Worm (Caenorhabditis elegans) whole organism, young adult: Measurements from ENCODE around the gene lido-17.

Experiments used
- F57C9.4 ChIP-seq: sonication (generic microtip); optimal IDR thresholded peaks from 2 replicates; lab custom pipeline; 2017; ENCODE audit warnings: mild to moderate bottlenecking, missing genetic modification characterization, missing compliant biosample characterization
- K12H6.12 ChIP-seq: fragments of 200-800 bp; sonication (Bioruptor generic); optimal IDR thresholded peaks from 2 replicates; lab custom pipeline; 2018; ENCODE audit warnings: mild to moderate bottlenecking, missing genetic modification characterization, missing compliant biosample characterization
- lsy-27 ChIP-seq: sonication (generic microtip); optimal IDR thresholded peaks from 2 replicates; lab custom pipeline; 2017; ENCODE audit warnings: missing genetic modification characterization, mild to moderate bottlenecking, missing compliant biosample characterization, antibody characterized with exemption, missing genotype, borderline replicate concordance; ENCODE audit not compliant: insufficient read depth
- pbrm-1 ChIP-seq: fragments of 200-800 bp; sonication (Bioruptor generic); IDR thresholded peaks from 2 replicates; pipeline ENCODE4 v1.3.6; 2022; ENCODE audit warnings: missing genetic modification reagents, missing genetic modification characterization, missing compliant biosample characterization
- unc-130 ChIP-seq: sonication (generic microtip); optimal IDR thresholded peaks from 2 replicates; lab custom pipeline; 2016; ENCODE audit warnings: missing genetic modification reagents, missing genetic modification characterization, missing compliant biosample characterization

DNA sequence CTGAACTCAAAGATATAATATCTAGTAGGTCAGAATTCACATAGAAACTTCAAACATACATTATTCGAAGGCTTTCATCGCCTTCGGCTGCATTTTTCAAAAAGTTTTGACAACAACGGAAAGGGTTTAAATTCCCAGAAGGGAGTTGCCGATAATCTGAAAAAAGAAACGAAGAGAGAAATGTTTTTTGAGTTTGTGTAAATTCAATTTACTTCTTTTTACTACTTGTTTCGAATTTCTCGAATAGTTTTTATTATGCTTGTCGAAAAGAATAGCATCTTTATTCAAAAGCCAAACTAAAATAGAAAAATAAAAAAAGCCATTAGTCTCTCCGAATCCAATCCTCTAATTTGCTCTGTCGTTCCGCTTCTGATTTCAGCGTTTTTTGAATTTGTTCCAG is 38.5 kb upstream of the lido-17 start:
- no peak for TF ChIP-seq K12H6.12 (tag; lab: Kevin White, UChicago)
- TF ChIP-seq lsy-27 (tag; lab: Kevin White, UChicago): no peak
- no peak for TF ChIP-seq F57C9.4 (tag; lab: Kevin White, UChicago)
- TF ChIP-seq pbrm-1: no peak
- no peak for TF ChIP-seq unc-130
